Fruit fly (Drosophila melanogaster) whole organism, embryonic: Measurements from ENCODE around the gene CG6481.

Source experiments
- ATbp ChIP-seq: fragments of 200-800 bp; sonication (Bioruptor generic); optimal IDR thresholded peaks from 2 replicates; lab custom pipeline; 2017; ENCODE audit warnings: missing biosample characterization, mild to moderate bottlenecking, missing genetic modification characterization, missing genetic modification reagents
- Abd-B ChIP-seq: fragments of 200-800 bp; sonication (Bioruptor generic); optimal IDR thresholded peaks from 2 replicates; lab custom pipeline; 2018; ENCODE audit warnings: missing biosample characterization, mild to moderate bottlenecking, missing genetic modification characterization, moderate library complexity
- Antp ChIP-seq: fragments of 200-800 bp; sonication (Bioruptor generic); optimal IDR thresholded peaks from 3 replicates; lab custom pipeline; 2016; ENCODE audit warnings: missing biosample characterization, missing genetic modification characterization
- Atf-2 ChIP-seq: fragments of 200-800 bp; sonication (Bioruptor generic); optimal IDR thresholded peaks from 2 replicates; lab custom pipeline; 2016; ENCODE audit warnings: missing biosample characterization, missing genetic modification characterization
- Bteb2 ChIP-seq: fragments of 200-800 bp; sonication (Bioruptor generic); optimal IDR thresholded peaks from 2 replicates; lab custom pipeline; 2016; ENCODE audit warnings: missing biosample characterization, missing genetic modification characterization
- C15 ChIP-seq: fragments of 200-800 bp; sonication (Bioruptor generic); IDR thresholded peaks from 3 replicates; pipeline ENCODE4 v1.3.6; 2022; ENCODE audit warnings: missing biosample characterization, missing genetic modification characterization
- CG14667 ChIP-seq: fragments of 200-800 bp; sonication (Bioruptor generic); IDR thresholded peaks from 2 replicates; pipeline ENCODE4 v1.3.6; 2022; ENCODE audit warnings: missing biosample characterization, missing genetic modification characterization
- CG15696 ChIP-seq: fragments of 200-800 bp; sonication (Bioruptor generic); optimal IDR thresholded peaks from 2 replicates; lab custom pipeline; 2019; ENCODE audit warnings: missing biosample characterization, mild to moderate bottlenecking, missing genetic modification characterization, moderate library complexity
- CG1602 ChIP-seq: fragments of 200-800 bp; sonication (Bioruptor generic); optimal IDR thresholded peaks from 3 replicates; lab custom pipeline; 2016; ENCODE audit warnings: missing biosample characterization, missing genetic modification characterization
- CG16813 ChIP-seq: fragments of 200-800 bp; sonication (Bioruptor generic); IDR thresholded peaks from 3 replicates; pipeline ENCODE4 v1.3.6; 2022; ENCODE audit warnings: missing biosample characterization, missing genetic modification characterization; ENCODE audit not compliant: partially characterized antibody
- CG17359 ChIP-seq: fragments of 200-800 bp; sonication (Bioruptor generic); optimal IDR thresholded peaks from 3 replicates; lab custom pipeline; 2018; ENCODE audit warnings: missing biosample characterization, mild to moderate bottlenecking, missing genetic modification characterization, moderate library complexity
- CG17361 ChIP-seq: fragments of 200-800 bp; sonication (Bioruptor generic); IDR thresholded peaks from 3 replicates; pipeline ENCODE4 v1.3.6; 2022; ENCODE audit warnings: missing biosample characterization, missing genetic modification characterization
- CG1792 ChIP-seq: fragments of 200-800 bp; sonication (Bioruptor generic); optimal IDR thresholded peaks from 2 replicates; lab custom pipeline; 2016; ENCODE audit warnings: missing biosample characterization, missing genetic modification characterization
- CG18011 ChIP-seq: fragments of 200-800 bp; sonication (Bioruptor generic); optimal IDR thresholded peaks from 2 replicates; lab custom pipeline; 2017; ENCODE audit warnings: missing biosample characterization, missing genetic modification characterization, mild to moderate bottlenecking, moderate library complexity, missing genotype
- CG1832 ChIP-seq: fragments of 200-800 bp; sonication (Bioruptor generic); optimal IDR thresholded peaks from 2 replicates; lab custom pipeline; 2017; ENCODE audit warnings: missing biosample characterization, mild to moderate bottlenecking, missing genetic modification characterization, inconsistent platforms
- CG2889 ChIP-seq: fragments of 200-800 bp; sonication (Bioruptor generic); IDR thresholded peaks from 3 replicates; pipeline ENCODE4 v1.3.6; 2022; ENCODE audit warnings: missing biosample characterization, missing genetic modification characterization
- CG31224 ChIP-seq: fragments of 200-800 bp; sonication (Bioruptor generic); IDR thresholded peaks from 2 replicates; pipeline ENCODE4 v1.3.6; 2022; ENCODE audit warnings: missing biosample characterization, missing genetic modification characterization
- CG31388 ChIP-seq: fragments of 200-800 bp; sonication (Bioruptor generic); optimal IDR thresholded peaks from 2 replicates; lab custom pipeline; 2016; ENCODE audit warnings: missing biosample characterization, missing genetic modification characterization
- CG3163 ChIP-seq: fragments of 200-800 bp; sonication (Bioruptor generic); optimal IDR thresholded peaks from 3 replicates; lab custom pipeline; 2016; ENCODE audit warnings: missing biosample characterization, missing genetic modification characterization
- CG34224 ChIP-seq: fragments of 200-800 bp; sonication (Bioruptor generic); IDR thresholded peaks from 3 replicates; pipeline ENCODE4 v1.3.6; 2022; ENCODE audit warnings: missing biosample characterization, missing genetic modification characterization; ENCODE audit not compliant: partially characterized antibody
- CG34376 ChIP-seq: fragments of 200-800 bp; sonication (Bioruptor generic); optimal IDR thresholded peaks from 2 replicates; lab custom pipeline; 2018; ENCODE audit warnings: missing biosample characterization, mild to moderate bottlenecking, missing genetic modification characterization
- CG3726 ChIP-seq: fragments of 200-800 bp; sonication (Bioruptor generic); IDR thresholded peaks from 3 replicates; pipeline ENCODE4, ENCODE4 v1.3.6; 2022; ENCODE audit warnings: missing biosample characterization, missing genetic modification characterization
- CG4820 ChIP-seq: fragments of 200-800 bp; sonication (Bioruptor generic); optimal IDR thresholded peaks from 3 replicates; lab custom pipeline; 2016; ENCODE audit warnings: missing biosample characterization, missing genetic modification characterization
- CG7271 ChIP-seq: fragments of 200-800 bp; sonication (Bioruptor generic); optimal IDR thresholded peaks from 2 replicates; lab custom pipeline; 2018; ENCODE audit warnings: missing biosample characterization, mild to moderate bottlenecking, missing genetic modification characterization, moderate library complexity
- CG8089 ChIP-seq: fragments of 200-800 bp; sonication (Bioruptor generic); optimal IDR thresholded peaks from 3 replicates; lab custom pipeline; 2016; ENCODE audit warnings: missing biosample characterization, missing genetic modification characterization
- CG9215 ChIP-seq: fragments of 200-800 bp; sonication (Bioruptor generic); IDR thresholded peaks from 2 replicates; pipeline ENCODE4 v1.3.6; 2022; ENCODE audit warnings: missing biosample characterization, missing genetic modification characterization
- CG9437 ChIP-seq: fragments of 200-800 bp; sonication (Bioruptor generic); optimal IDR thresholded peaks from 2 replicates; lab custom pipeline; 2018; ENCODE audit warnings: missing biosample characterization, mild to moderate bottlenecking, missing genetic modification characterization
- CG9876 ChIP-seq: fragments of 200-800 bp; sonication (Bioruptor generic); optimal IDR thresholded peaks from 2 replicates; lab custom pipeline; 2016; ENCODE audit warnings: missing biosample characterization, missing genetic modification characterization
- CHES-1-like ChIP-seq: fragments of 200-800 bp; sonication (Bioruptor generic); optimal IDR thresholded peaks from 2 replicates; lab custom pipeline; 2016; ENCODE audit warnings: missing biosample characterization, missing genetic modification characterization
- Dbx ChIP-seq: fragments of 200-800 bp; sonication (Bioruptor generic); IDR thresholded peaks from 3 replicates; pipeline ENCODE4 v1.3.6; 2022; ENCODE audit warnings: missing biosample characterization, missing genetic modification characterization
- Dek ChIP-seq: fragments of 200-800 bp; sonication (Bioruptor generic); optimal IDR thresholded peaks from 3 replicates; lab custom pipeline; 2019; ENCODE audit warnings: missing biosample characterization, mild to moderate bottlenecking, missing genetic modification characterization, moderate library complexity
- Dll ChIP-seq: fragments of 200-800 bp; sonication (Bioruptor generic); IDR thresholded peaks from 4 replicates; pipeline ENCODE4 v1.3.6; 2022; ENCODE audit warnings: missing biosample characterization, missing genetic modification characterization; ENCODE audit not compliant: partially characterized antibody
- Ets97D ChIP-seq: fragments of 200-800 bp; sonication (Bioruptor generic); optimal IDR thresholded peaks from 3 replicates; lab custom pipeline; 2016; ENCODE audit warnings: missing biosample characterization, missing genetic modification characterization
- H2.0 ChIP-seq: fragments of 200-800 bp; sonication (Bioruptor generic); IDR thresholded peaks from 2 replicates; pipeline ENCODE4 v1.3.6; 2022; ENCODE audit warnings: missing biosample characterization, missing genetic modification characterization
- Hey ChIP-seq: fragments of 200-800 bp; sonication (Bioruptor generic); optimal IDR thresholded peaks from 3 replicates; lab custom pipeline; 2018; ENCODE audit warnings: missing biosample characterization, mild to moderate bottlenecking, missing genetic modification characterization
- Mrtf ChIP-seq: fragments of 200-800 bp; sonication (Bioruptor generic); IDR thresholded peaks from 3 replicates; pipeline ENCODE4 v1.3.6; 2022; ENCODE audit warnings: missing biosample characterization, missing genetic modification characterization
- Oaz ChIP-seq: fragments of 200-800 bp; sonication (Bioruptor generic); IDR thresholded peaks from 2 replicates; pipeline ENCODE4 v1.3.6; 2022; ENCODE audit warnings: missing biosample characterization, missing genetic modification characterization
- Tbp ChIP-seq: fragments of >200 bp; optimal IDR thresholded peaks from 2 replicates; lab custom pipeline; 2018; ENCODE audit warnings: missing biosample characterization, missing genetic modification characterization
- Xbp1 ChIP-seq: fragments of 200-800 bp; sonication (Bioruptor generic); optimal IDR thresholded peaks from 3 replicates; lab custom pipeline; 2016; ENCODE audit warnings: missing biosample characterization, mild to moderate bottlenecking, missing genetic modification characterization
- abd-A ChIP-seq: fragments of 200-800 bp; sonication (Bioruptor generic); optimal IDR thresholded peaks from 3 replicates; lab custom pipeline; 2019; ENCODE audit warnings: missing biosample characterization, mild to moderate bottlenecking, missing genetic modification characterization, moderate library complexity
- ara ChIP-seq: fragments of 200-800 bp; sonication (Bioruptor generic); IDR thresholded peaks from 2 replicates; pipeline ENCODE4 v1.3.6; 2022; ENCODE audit warnings: missing biosample characterization, missing genetic modification characterization
- bcd ChIP-seq: fragments of 200-800 bp; sonication (Bioruptor generic); optimal IDR thresholded peaks from 2 replicates; lab custom pipeline; 2017; ENCODE audit warnings: missing biosample characterization, mild to moderate bottlenecking, missing genetic modification characterization
- bowl ChIP-seq: fragments of 200-800 bp; sonication (Bioruptor generic); IDR thresholded peaks from 2 replicates; pipeline ENCODE4 v1.3.6; 2022; ENCODE audit warnings: missing biosample characterization, missing genetic modification characterization
- crc ChIP-seq: fragments of 200-800 bp; sonication (Bioruptor generic); optimal IDR thresholded peaks from 2 replicates; lab custom pipeline; 2016; ENCODE audit warnings: missing biosample characterization, missing genetic modification characterization
- danr ChIP-seq: fragments of 200-800 bp; sonication (Bioruptor generic); IDR thresholded peaks from 2 replicates; pipeline ENCODE4 v1.3.6; 2022; ENCODE audit warnings: missing biosample characterization, missing genetic modification characterization
- dimm ChIP-seq: fragments of 200-800 bp; sonication (Bioruptor generic); IDR thresholded peaks from 2 replicates; pipeline ENCODE4 v1.3.6; 2022; ENCODE audit warnings: missing biosample characterization, missing genetic modification characterization
- lmd ChIP-seq: fragments of 200-800 bp; sonication (Bioruptor generic); IDR thresholded peaks from 2 replicates; pipeline ENCODE4 v1.3.6; 2022; ENCODE audit warnings: missing biosample characterization, missing genetic modification characterization
- pnt ChIP-seq: fragments of 200-800 bp; sonication (Bioruptor generic); optimal IDR thresholded peaks from 3 replicates; lab custom pipeline; 2016; ENCODE audit warnings: missing biosample characterization, missing genetic modification characterization
- sqz ChIP-seq: fragments of 200-800 bp; sonication (Bioruptor generic); optimal IDR thresholded peaks from 3 replicates; lab custom pipeline; 2018; ENCODE audit warnings: missing biosample characterization, mild to moderate bottlenecking, missing genetic modification characterization
- tin ChIP-seq: fragments of 200-800 bp; sonication (Bioruptor generic); optimal IDR thresholded peaks from 3 replicates; lab custom pipeline; 2016; ENCODE audit warnings: missing biosample characterization, missing genetic modification characterization
- twi ChIP-seq: fragments of 200-800 bp; optimal IDR thresholded peaks from 2 replicates; lab custom pipeline; 2019; ENCODE audit warnings: missing biosample characterization, mild to moderate bottlenecking, missing genetic modification characterization, moderate library complexity
- unpg ChIP-seq: fragments of 200-800 bp; sonication (Bioruptor generic); optimal IDR thresholded peaks from 3 replicates; lab custom pipeline; 2018; ENCODE audit warnings: missing biosample characterization, mild to moderate bottlenecking, missing genetic modification characterization, moderate library complexity

The CG6481 gene

DNA sequence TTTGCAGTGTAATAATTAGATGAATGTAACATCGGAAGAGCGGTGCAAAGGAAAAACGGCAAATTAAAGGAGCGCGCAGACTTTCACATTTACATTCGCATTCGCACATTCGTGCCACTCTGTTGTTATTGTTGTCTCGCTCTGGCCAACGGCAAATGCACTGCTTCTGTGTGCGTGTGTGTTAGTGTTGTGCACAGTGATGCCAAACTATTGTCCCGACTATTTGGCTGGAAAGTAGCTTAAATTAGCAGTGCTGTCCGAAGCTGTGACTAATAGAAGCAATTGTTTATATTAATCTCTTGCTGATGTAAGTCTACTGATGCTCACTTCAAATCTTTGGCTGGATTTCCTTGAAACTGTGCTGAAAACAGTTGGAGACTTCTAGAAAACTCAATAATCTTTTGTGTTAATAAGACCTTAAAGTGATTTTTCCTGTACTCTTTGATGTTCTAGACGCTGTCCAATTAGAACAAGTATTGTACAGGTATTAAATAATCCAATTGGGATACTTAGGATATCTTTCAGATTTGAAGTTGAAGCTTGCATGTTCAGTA is 6.2 kb downstream of the CG6481 start (continued):
- TF ChIP-seq CG7271 (tag; lab: Kevin White, UChicago) (no peak), CG18011 (GFP tag; lab: Kevin White, UChicago) (no peak), Dbx (GFP tag; lab: Robert Waterston, UW) (no peak), bowl (GFP tag; lab: Robert Waterston, UW) (no peak), C15 (GFP tag; lab: Robert Waterston, UW) (no peak), lmd (GFP tag; lab: Robert Waterston, UW) (peak; percentile 23; the same call in 1 of the 2 replicates), Oaz (GFP tag; lab: Robert Waterston, UW) (no peak), Hey (tag; lab: Kevin White, UChicago) (no peak), CG14667 (GFP tag; lab: Robert Waterston, UW) (no peak), Bteb2 (GFP tag; lab: Kevin White, UChicago) (no peak), CG3726 (GFP tag; lab: Robert Waterston, UW) (no peak), CG4820 (GFP tag; lab: Kevin White, UChicago) (no peak), dimm (GFP tag; lab: Robert Waterston, UW) (no peak), sqz (GFP tag; lab: Kevin White, UChicago) (no peak), CG1832 (GFP tag; lab: Kevin White, UChicago) (peak; percentile 39), CG9876 (GFP tag; lab: Kevin White, UChicago) (no peak), CG34376 (GFP tag; lab: Kevin White, UChicago) (no peak), CG9215 (GFP tag; lab: Robert Waterston, UW) (no peak), CG3163 (GFP tag; lab: Kevin White, UChicago) (no peak), Atf-2 (GFP tag; lab: Kevin White, UChicago) (peak; percentile 27), ATbp (GFP tag; lab: Kevin White, UChicago) (no peak), Xbp1 (peak; percentile 1), Abd-B (GFP tag; lab: Kevin White, UChicago) (no peak), CG8089 (GFP tag; lab: Kevin White, UChicago) (peak; percentile 1), CG31388 (no peak), H2.0 (GFP tag; lab: Robert Waterston, UW) (no peak), abd-A (tag; lab: Kevin White, UChicago) (peak; percentile 44), CHES-1-like (no peak), ara (GFP tag; lab: Robert Waterston, UW) (no peak), CG31224 (GFP tag; lab: Robert Waterston, UW) (no peak), crc (GFP tag; lab: Kevin White, UChicago) (no peak), Mrtf (GFP tag; lab: Robert Waterston, UW) (no peak), danr (no peak), CG2889 (GFP tag; lab: Robert Waterston, UW) (no peak), CG9437 (GFP tag; lab: Kevin White, UChicago) (no peak), Dll (no peak), Antp (no peak), bcd (GFP tag; lab: Kevin White, UChicago) (no peak), CG1602 (GFP tag; lab: Kevin White, UChicago) (no peak), tin (no peak), CG1792 (no peak), unpg (GFP tag; lab: Kevin White, UChicago) (peak; percentile 0), CG17361 (GFP tag; lab: Robert Waterston, UW) (peak; percentile 34; the same call in 1 of the 3 replicates), twi (tag; lab: Kevin White, UChicago) (no peak), CG17359 (no peak), Tbp (no peak), CG34224 (GFP tag; lab: Robert Waterston, UW) (no peak), Ets97D (GFP tag; lab: Kevin White, UChicago) (no peak), pnt (GFP tag; lab: Kevin White, UChicago) (no peak), CG15696 (no peak), CG16813 (no peak), Dek (tag; lab: Kevin White, UChicago) (no peak)
